Worm (Caenorhabditis elegans): ENCODE data around the gene btb-16.
"Not testable (repeated sequence)": the region's sequence is repeated elsewhere in the genome, so short reads cannot be mapped to it uniquely, and the experiment has no call there.

Gene btb-16

ce11 chrII:3290544-3290943 lies 6.1 kb upstream of the btb-16 start, which contains the start of gene F39E9.14:
Gene F39E9.14, minus strand, starts transcription at chrII:3290644.
- TF ChIP-seq pag-3 (tag; optimal IDR thresholded peaks at IDR 0.05; ENCODE audit: borderline replicate concordance, insufficient read depth); nhr-77 (tag; optimal IDR thresholded peaks at IDR 0.05); F16B12.6 (tag; optimal IDR thresholded peaks at IDR 0.05): not testable (repeated sequence)

ce11 chrII:3295193-3295592 lies 1.5 kb upstream of the btb-16 start, which contains the start of gene btb-17:
Gene btb-17, plus strand, starts transcription at chrII:3295405.
- TF ChIP-seq ceh-82 (tag; optimal IDR thresholded peaks at IDR 0.05) (no peak), efl-1 (optimal IDR thresholded peaks at IDR 0.05) (no peak), efl-1 (GFP tag; optimal IDR thresholded peaks at IDR 0.05 in 1 of 2) (no peak), nhr-84 (tag; optimal IDR thresholded peaks at IDR 0.05) (no peak), nhr-19 (GFP tag; conservative IDR thresholded peaks at IDR 0.05) (no peak), lin-35 (GFP tag; optimal IDR thresholded peaks at IDR 0.05) (peak in 1 of 2 experiments; percentile 27), elt-2 (tag; optimal IDR thresholded peaks at IDR 0.05) (peak; percentile 73), hpl-2 (GFP tag; optimal IDR thresholded peaks at IDR 0.05) (no peak), unc-130 (tag; optimal IDR thresholded peaks at IDR 0.05) (no peak), sox-4 (tag; optimal IDR thresholded peaks at IDR 0.05) (no peak), efl-3 (GFP tag; optimal IDR thresholded peaks at IDR 0.05) (no peak), C16A3.4 (tag; optimal IDR thresholded peaks at IDR 0.05) (no peak)

ce11 chrII:3297914-3298313 lies 1.2 kb downstream of the btb-16 start, which contains the start of gene btb-18:
Gene btb-18, plus strand, starts transcription at chrII:3298214.
- no peak for TF ChIP-seq sup-37 (GFP tag; optimal IDR thresholded peaks at IDR 0.05)
- TF ChIP-seq nhr-12 (tag; optimal IDR thresholded peaks at IDR 0.05), result no peak
- no peak for TF ChIP-seq pqm-1 (tag; optimal IDR thresholded peaks at IDR 0.05)
- no peak for TF ChIP-seq nhr-85 (tag)
- TF ChIP-seq C34B4.2 (tag; optimal IDR thresholded peaks at IDR 0.05), result no peak
- no peak for TF ChIP-seq sptf-1 (tag; optimal IDR thresholded peaks at IDR 0.05)
- TF ChIP-seq egl-13 (tag; optimal IDR thresholded peaks at IDR 0.05), result no peak
- no peak for TF ChIP-seq ztf-4 (tag; optimal IDR thresholded peaks at IDR 0.05)
- no peak for TF ChIP-seq elt-2 (tag; optimal IDR thresholded peaks at IDR 0.05)
- no peak for TF ChIP-seq unc-130 (tag; optimal IDR thresholded peaks at IDR 0.05)
- no peak for TF ChIP-seq ama-1 (optimal IDR thresholded peaks at IDR 0.05)
- TF ChIP-seq ceh-63 (GFP tag; optimal IDR thresholded peaks at IDR 0.05), result no peak
- no peak for TF ChIP-seq mdl-1 (tag; optimal IDR thresholded peaks at IDR 0.05)
- TF ChIP-seq mef-2 (tag; optimal IDR thresholded peaks at IDR 0.05), result no peak
- TF ChIP-seq lin-14 (GFP tag; optimal IDR thresholded peaks at IDR 0.05), result no peak
- TF ChIP-seq skn-1 (tag; optimal IDR thresholded peaks at IDR 0.05), result no peak
- no peak for TF ChIP-seq alr-1 (tag; optimal IDR thresholded peaks at IDR 0.05; ENCODE audit: borderline replicate concordance)
- TF ChIP-seq isw-1 (GFP tag; IDR thresholded peaks at IDR 0.05), result no peak
- no peak for TF ChIP-seq snu-23 (GFP tag; optimal IDR thresholded peaks at IDR 0.05)

- TF ChIP-seq fkh-8 (tag; optimal IDR thresholded peaks at IDR 0.05), result no peak
- TF ChIP-seq efl-1 (optimal IDR thresholded peaks at IDR 0.05), result no peak
- TF ChIP-seq efl-1 (GFP tag; optimal IDR thresholded peaks at IDR 0.05 in 1 of 2), result peak in 1 of 2 experiments; percentile 66
Measured at ce11 chrII:3299457-3299856, 2.8 kb downstream of the btb-16 start, which contains the start of gene btb-22. Gene btb-22, plus strand, starts transcription at chrII:3299757.

- TF ChIP-seq nhr-11 (tag; optimal IDR thresholded peaks at IDR 0.05) (no peak), F16B12.6 (tag; optimal IDR thresholded peaks at IDR 0.05) (no peak), isw-1 (GFP tag; IDR thresholded peaks at IDR 0.05) (no peak), unc-130 (tag; optimal IDR thresholded peaks at IDR 0.05) (no peak), ceh-63 (GFP tag; optimal IDR thresholded peaks at IDR 0.05) (no peak), aly-2 (tag; optimal IDR thresholded peaks at IDR 0.05) (no peak), dpl-1 (GFP tag; optimal IDR thresholded peaks at IDR 0.05) (no peak), lsy-2 (tag; optimal IDR thresholded peaks at IDR 0.05) (peak in 1 of 2 experiments; percentile 23), ama-1 (optimal IDR thresholded peaks at IDR 0.05) (no peak), aha-1 (tag; optimal IDR thresholded peaks at IDR 0.05) (no peak), fkh-4 (tag; optimal IDR thresholded peaks at IDR 0.05; ENCODE audit: borderline replicate concordance) (no peak), ceh-82 (tag; optimal IDR thresholded peaks at IDR 0.05) (no peak), nhr-20 (tag; optimal IDR thresholded peaks at IDR 0.05) (no peak), C34B4.2 (tag; optimal IDR thresholded peaks at IDR 0.05) (no peak), ets-5 (GFP tag; IDR thresholded peaks at IDR 0.05) (no peak), unc-30 (tag; optimal IDR thresholded peaks at IDR 0.05) (no peak), tbx-2 (tag; optimal IDR thresholded peaks at IDR 0.05) (no peak), lin-39 (tag; optimal IDR thresholded peaks at IDR 0.05) (no peak), lin-35 (GFP tag; optimal IDR thresholded peaks at IDR 0.05) (no peak), lin-14 (GFP tag; optimal IDR thresholded peaks at IDR 0.05) (peak; percentile 45), sup-37 (GFP tag; optimal IDR thresholded peaks at IDR 0.05) (no peak), nhr-90 (tag; optimal IDR thresholded peaks at IDR 0.05; ENCODE audit: poor library complexity) (no peak), fkh-10 (GFP tag; optimal IDR thresholded peaks at IDR 0.05) (no peak)
Measured at ce11 chrII:3303582-3303981, 6.9 kb downstream of the btb-16 start.

Data from whole organism, L1 larva.